Fruit fly (Drosophila melanogaster): Measurements from ENCODE around the gene gzl.

Gene gzl

DNA sequence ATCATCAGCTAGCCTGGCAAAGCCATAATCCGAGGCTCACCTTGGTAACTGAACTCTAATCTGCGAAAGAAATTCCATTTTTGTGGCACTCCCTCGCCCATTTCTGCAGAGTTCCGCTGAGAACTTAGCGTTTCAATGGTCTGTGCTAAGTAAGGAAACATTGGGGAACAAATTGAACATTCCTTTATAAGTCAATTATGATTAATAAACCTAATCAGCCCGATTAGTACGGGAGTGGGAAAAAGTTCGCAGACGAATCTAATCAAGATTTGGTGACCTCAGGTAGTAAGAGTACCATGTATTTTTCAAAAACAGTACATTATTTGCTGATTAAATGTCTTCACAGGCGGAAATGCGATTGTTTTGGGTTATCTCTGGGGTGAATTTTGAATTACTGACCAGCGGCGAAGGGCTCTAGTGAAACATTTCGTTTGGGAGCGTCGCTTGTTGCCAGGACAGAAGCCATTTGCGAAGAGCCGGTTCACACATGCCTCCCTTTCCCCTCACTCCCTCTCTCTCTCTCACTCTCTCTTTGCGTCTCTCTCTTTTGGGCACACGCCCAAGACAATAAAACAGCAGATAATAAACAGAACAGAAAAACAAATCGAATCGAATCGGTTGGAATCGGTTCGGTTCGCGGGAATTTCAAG is 19.9 kb downstream of the gzl start (continued):
- TF ChIP-seq CG6689 (GFP tag; IDR thresholded peaks at IDR 0.05) (no peak), CG12744 (GFP tag; optimal IDR thresholded peaks at IDR 0.05) (no peak), Ets65A (GFP tag) (peak; percentile 68), Xrp1 (GFP tag; IDR thresholded peaks at IDR 0.05) (0 out of 2 replicates have a peak, but pooled peaks have one; percentile 18), Rfx (GFP tag; IDR thresholded peaks at IDR 0.05) (no peak), CG3281 (GFP tag; optimal IDR thresholded peaks at IDR 0.05) (no peak), CG12299 (tag; optimal IDR thresholded peaks at IDR 0.05) (no peak), da (GFP tag; optimal IDR thresholded peaks at IDR 0.05) (no peak), en (GFP tag; optimal IDR thresholded peaks at IDR 0.05) (no peak), Drgx (GFP tag; IDR thresholded peaks at IDR 0.05) (no peak), ems (GFP tag; optimal IDR thresholded peaks at IDR 0.05) (no peak), CG13775 (GFP tag; optimal IDR thresholded peaks at IDR 0.05) (no peak), CkIIα-i1 (GFP tag; IDR thresholded peaks at IDR 0.05) (no peak), Xbp1 (GFP tag; optimal IDR thresholded peaks at IDR 0.05) (no peak), CG10959 (GFP tag; IDR thresholded peaks at IDR 0.05) (no peak), CG31388 (GFP tag; optimal IDR thresholded peaks at IDR 0.05) (no peak), sima (GFP tag; optimal IDR thresholded peaks at IDR 0.05) (no peak), hkb (optimal IDR thresholded peaks at IDR 0.05) (no peak), hkb (GFP tag; IDR thresholded peaks at IDR 0.05) (no peak), Sry-δ (GFP tag; optimal IDR thresholded peaks at IDR 0.05) (no peak), CG16813 (GFP tag; IDR thresholded peaks at IDR 0.05; ENCODE audit: partially characterized antibody) (no peak), jigr1 (GFP tag; IDR thresholded peaks at IDR 0.05) (no peak), Sox102F (GFP tag; optimal IDR thresholded peaks at IDR 0.05) (no peak), Chrac-16 (GFP tag; optimal IDR thresholded peaks at IDR 0.05) (no peak), CG33557 (GFP tag; optimal IDR thresholded peaks at IDR 0.05) (no peak), CG31224 (GFP tag; IDR thresholded peaks at IDR 0.05) (no peak), CG3726 (GFP tag; IDR thresholded peaks at IDR 0.05) (no peak), fd102C (GFP tag; optimal IDR thresholded peaks at IDR 0.05) (no peak), E2f2 (GFP tag; IDR thresholded peaks at IDR 0.05) (no peak), CG6791 (GFP tag; IDR thresholded peaks at IDR 0.05; ENCODE audit: partially characterized antibody) (no peak), cg (GFP tag; optimal IDR thresholded peaks at IDR 0.05) (no peak), CG8388 (GFP tag; optimal IDR thresholded peaks at IDR 0.05) (no peak), Eip74EF (GFP tag; optimal IDR thresholded peaks at IDR 0.05) (peak in 1 of 2 experiments; percentile 11), sqz (GFP tag; optimal IDR thresholded peaks at IDR 0.05) (no peak), HLHmδ (GFP tag; optimal IDR thresholded peaks at IDR 0.05) (no peak), CG3065 (GFP tag; optimal IDR thresholded peaks at IDR 0.05) (no peak), CG5245 (GFP tag; optimal IDR thresholded peaks at IDR 0.05) (no peak), ash1 (GFP tag; optimal IDR thresholded peaks at IDR 0.05) (no peak), Hsf (GFP tag; optimal IDR thresholded peaks at IDR 0.05) (no peak), CG7271 (tag; optimal IDR thresholded peaks at IDR 0.05) (no peak), Hr78 (GFP tag; optimal IDR thresholded peaks at IDR 0.05) (peak in 1 of 2 experiments; percentile 33), CG7928 (GFP tag; optimal IDR thresholded peaks at IDR 0.05) (no peak), amos (GFP tag; IDR thresholded peaks at IDR 0.05; ENCODE audit: partially characterized antibody) (no peak), zen (tag; optimal IDR thresholded peaks at IDR 0.05) (no peak), cwo (GFP tag; optimal IDR thresholded peaks at IDR 0.05) (peak; percentile 5), tll (GFP tag; optimal IDR thresholded peaks at IDR 0.05) (no peak), odd (GFP tag; optimal IDR thresholded peaks at IDR 0.05) (no peak), Deaf1 (tag; optimal IDR thresholded peaks at IDR 0.05) (no peak), CG34224 (GFP tag; IDR thresholded peaks at IDR 0.05; ENCODE audit: partially characterized antibody) (no peak), az2 (GFP tag; optimal IDR thresholded peaks at IDR 0.05) (no peak)
